Fruit fly (Drosophila melanogaster) whole organism, embryonic: ENCODE results near the gene CG5793.

Experiments used
- Aef1 ChIP-seq: fragments of 200-800 bp; sonication (Bioruptor generic); IDR thresholded peaks from 3 replicates; pipeline ENCODE4 v1.3.6; 2022; ENCODE audit warnings: missing biosample characterization, missing genetic modification characterization
- Antp ChIP-seq: fragments of 200-800 bp; sonication (Bioruptor generic); optimal IDR thresholded peaks from 3 replicates; lab custom pipeline; 2016; ENCODE audit warnings: missing biosample characterization, missing genetic modification characterization
- CG10979 ChIP-seq: fragments of 200-800 bp; sonication (Bioruptor generic); optimal IDR thresholded peaks from 2 replicates; lab custom pipeline; 2018; ENCODE audit warnings: missing biosample characterization, mild to moderate bottlenecking, missing genetic modification characterization, moderate library complexity
- CG12769 ChIP-seq: fragments of 200-800 bp; sonication (Bioruptor generic); optimal IDR thresholded peaks from 2 replicates; lab custom pipeline; 2019; ENCODE audit warnings: missing biosample characterization, mild to moderate bottlenecking, missing genetic modification characterization, moderate library complexity
- CG1602 ChIP-seq: fragments of 200-800 bp; sonication (Bioruptor generic); optimal IDR thresholded peaks from 3 replicates; lab custom pipeline; 2016; ENCODE audit warnings: missing biosample characterization, missing genetic modification characterization
- CG1603 ChIP-seq: fragments of 200-800 bp; sonication (Bioruptor generic); optimal IDR thresholded peaks from 2 replicates; lab custom pipeline; 2019; ENCODE audit warnings: missing biosample characterization, mild to moderate bottlenecking, missing genetic modification characterization, moderate library complexity
- CG18599 ChIP-seq: fragments of 200-800 bp; sonication (Bioruptor generic); optimal IDR thresholded peaks from 3 replicates; lab custom pipeline; 2017; ENCODE audit warnings: missing biosample characterization, missing genetic modification characterization, mild to moderate bottlenecking, moderate library complexity, missing genetic modification reagents
- CG2199 ChIP-seq: fragments of 200-800 bp; sonication (Bioruptor generic); IDR thresholded peaks from 3 replicates; pipeline ENCODE4 v1.3.6; 2022; ENCODE audit warnings: missing biosample characterization, missing genetic modification characterization
- CG32767 ChIP-seq: fragments of 200-800 bp; sonication (Bioruptor generic); IDR thresholded peaks from 2 replicates; pipeline ENCODE4 v1.3.6; 2022; ENCODE audit warnings: missing biosample characterization, missing genetic modification characterization
- CG34376 ChIP-seq: fragments of 200-800 bp; sonication (Bioruptor generic); optimal IDR thresholded peaks from 2 replicates; lab custom pipeline; 2018; ENCODE audit warnings: missing biosample characterization, mild to moderate bottlenecking, missing genetic modification characterization
- CG4360 ChIP-seq: fragments of 200-800 bp; sonication (Bioruptor generic); IDR thresholded peaks from 2 replicates; pipeline ENCODE4 v1.3.6; 2022; ENCODE audit warnings: missing biosample characterization, missing genetic modification characterization
- CG5180 ChIP-seq: fragments of 200-800 bp; sonication (Bioruptor generic); optimal IDR thresholded peaks from 3 replicates; lab custom pipeline; 2017; ENCODE audit warnings: missing biosample characterization, missing genetic modification characterization, mild to moderate bottlenecking, moderate library complexity, missing genetic modification reagents
- CG6765 ChIP-seq: fragments of 200-800 bp; sonication (Bioruptor generic); optimal IDR thresholded peaks from 3 replicates; lab custom pipeline; 2017; ENCODE audit warnings: missing biosample characterization, mild to moderate bottlenecking, missing genetic modification characterization
- CG7357 ChIP-seq: fragments of 200-800 bp; sonication (Bioruptor generic); IDR thresholded peaks from 3 replicates; pipeline ENCODE4 v1.3.6; 2022; ENCODE audit warnings: missing biosample characterization, missing genetic modification characterization
- CG8359 ChIP-seq: fragments of 200-800 bp; sonication (Bioruptor generic); optimal IDR thresholded peaks from 2 replicates; lab custom pipeline; 2017; ENCODE audit warnings: missing biosample characterization, mild to moderate bottlenecking, missing genetic modification characterization, borderline replicate concordance
- CG9215 ChIP-seq: fragments of 200-800 bp; sonication (Bioruptor generic); IDR thresholded peaks from 2 replicates; pipeline ENCODE4 v1.3.6; 2022; ENCODE audit warnings: missing biosample characterization, missing genetic modification characterization
- CG9876 ChIP-seq: fragments of 200-800 bp; sonication (Bioruptor generic); optimal IDR thresholded peaks from 2 replicates; lab custom pipeline; 2016; ENCODE audit warnings: missing biosample characterization, missing genetic modification characterization
- Chrac-16 ChIP-seq: fragments of 200-800 bp; sonication (Bioruptor generic); optimal IDR thresholded peaks from 3 replicates; lab custom pipeline; 2016; ENCODE audit warnings: missing biosample characterization, missing genetic modification characterization
- Deaf1 ChIP-seq: fragments of 200-800 bp; optimal IDR thresholded peaks from 3 replicates; lab custom pipeline; 2019; ENCODE audit warnings: missing biosample characterization, mild to moderate bottlenecking, missing genetic modification characterization, moderate library complexity
- Dp ChIP-seq: fragments of 200-800 bp; sonication (Bioruptor generic); optimal IDR thresholded peaks from 2 replicates; lab custom pipeline; 2018; ENCODE audit warnings: missing biosample characterization, mild to moderate bottlenecking, missing genetic modification characterization, moderate library complexity
- Fer2 ChIP-seq: fragments of 200-800 bp; sonication (Bioruptor generic); optimal IDR thresholded peaks from 2 replicates; lab custom pipeline; 2018; ENCODE audit warnings: missing biosample characterization, mild to moderate bottlenecking, missing genetic modification characterization, moderate library complexity
- GATAe ChIP-seq: fragments of 200-800 bp; sonication (Bioruptor generic); conservative IDR thresholded peaks from 2 replicates; pipeline ENCODE4 v1.3.6; 2022; ENCODE audit warnings: missing biosample characterization, missing genetic modification characterization
- Hey ChIP-seq: fragments of 200-800 bp; sonication (Bioruptor generic); optimal IDR thresholded peaks from 3 replicates; lab custom pipeline; 2018; ENCODE audit warnings: missing biosample characterization, mild to moderate bottlenecking, missing genetic modification characterization
- Lpt ChIP-seq: fragments of >200 bp; optimal IDR thresholded peaks from 2 replicates; lab custom pipeline; 2018; ENCODE audit warnings: missing biosample characterization, missing genetic modification characterization
- MESR4 ChIP-seq: fragments of 200-800 bp; sonication (Bioruptor generic); optimal IDR thresholded peaks from 2 replicates; lab custom pipeline; 2018; ENCODE audit warnings: missing biosample characterization, mild to moderate bottlenecking, missing genetic modification characterization, moderate library complexity
- Pdp1 ChIP-seq, 2 experiments: fragments of 200-800 bp; sonication (Bioruptor generic); optimal IDR thresholded peaks; 3 replicates each; lab custom pipeline; 2016; ENCODE audit warnings: missing biosample characterization in 2 of 2, missing genetic modification characterization in 2 of 2, mild to moderate bottlenecking in 1 of 2, moderate library complexity in 1 of 2
- Vsx1 ChIP-seq: fragments of 200-800 bp; sonication (Bioruptor generic); optimal IDR thresholded peaks from 2 replicates; lab custom pipeline; 2017; ENCODE audit warnings: missing biosample characterization, mild to moderate bottlenecking, missing genetic modification characterization, missing genetic modification reagents
- chinmo ChIP-seq: fragments of 200-800 bp; sonication (Bioruptor generic); IDR thresholded peaks from 4 replicates; pipeline ENCODE4 v1.3.6; 2022; ENCODE audit warnings: missing biosample characterization, missing genetic modification characterization; ENCODE audit not compliant: partially characterized antibody
- corto ChIP-seq: fragments of 200-800 bp; sonication (Bioruptor generic); optimal IDR thresholded peaks from 2 replicates; lab custom pipeline; 2016; ENCODE audit warnings: missing biosample characterization, mild to moderate bottlenecking, missing genetic modification characterization, moderate library complexity
- crol ChIP-seq: fragments of 200-800 bp; sonication (Bioruptor generic); IDR thresholded peaks from 2 replicates; pipeline ENCODE4 v1.3.6; 2022; ENCODE audit warnings: missing biosample characterization, missing genetic modification characterization
- dati ChIP-seq: fragments of 200-800 bp; sonication (Bioruptor generic); IDR thresholded peaks from 2 replicates; pipeline ENCODE4 v1.3.6; 2022; ENCODE audit warnings: missing biosample characterization, missing genetic modification characterization
- fd102C ChIP-seq: fragments of 200-800 bp; sonication (Bioruptor generic); optimal IDR thresholded peaks from 2 replicates; lab custom pipeline; 2018; ENCODE audit warnings: missing biosample characterization, mild to moderate bottlenecking, missing genetic modification characterization, moderate library complexity
- grn ChIP-seq: fragments of 200-800 bp; sonication (Bioruptor generic); optimal IDR thresholded peaks from 3 replicates; lab custom pipeline; 2017; ENCODE audit warnings: missing biosample characterization, missing genetic modification characterization
- lab ChIP-seq: fragments of 200-800 bp; sonication (Bioruptor generic); optimal IDR thresholded peaks from 3 replicates; lab custom pipeline; 2017; ENCODE audit warnings: missing biosample characterization, missing genetic modification characterization, mild to moderate bottlenecking, moderate library complexity, missing genetic modification reagents
- lola ChIP-seq, 3 experiments: fragments of >200 bp in 2 of 3; fragments of 200-800 bp in 1 of 3; sonication (Bioruptor generic) in 1 of 3; optimal IDR thresholded peaks; 2 replicates each; lab custom pipeline; 2017 to 2019; ENCODE audit warnings: missing biosample characterization in 3 of 3, missing genetic modification characterization in 3 of 3, mild to moderate bottlenecking in 1 of 3, moderate library complexity in 1 of 3
- mirr ChIP-seq: fragments of 200-800 bp; sonication (Bioruptor generic); optimal IDR thresholded peaks from 3 replicates; lab custom pipeline; 2018; ENCODE audit warnings: missing biosample characterization, mild to moderate bottlenecking, missing genetic modification characterization
- mld ChIP-seq: fragments of 200-800 bp; sonication (Bioruptor generic); IDR thresholded peaks from 3 replicates; pipeline ENCODE4 v1.3.6; 2022; ENCODE audit warnings: missing biosample characterization, missing genetic modification characterization; ENCODE audit not compliant: partially characterized antibody
- odd ChIP-seq: fragments of 200-800 bp; sonication (Bioruptor generic); optimal IDR thresholded peaks from 2 replicates; lab custom pipeline; 2017; ENCODE audit warnings: missing biosample characterization, mild to moderate bottlenecking, missing genetic modification characterization
- otp ChIP-seq: fragments of 200-800 bp; sonication (Bioruptor generic); IDR thresholded peaks from 3 replicates; pipeline ENCODE4, ENCODE4 v1.3.6; 2022; ENCODE audit warnings: missing biosample characterization, missing genetic modification characterization
- pan ChIP-seq, 4 experiments: fragments of >200 bp in 3 of 4; fragments of 200-800 bp in 1 of 4; sonication (Bioruptor generic) in 1 of 4; optimal IDR thresholded peaks in 3 of 4; IDR thresholded peaks in 1 of 4; 2 replicates each; pipeline versions ENCODE4 v1.3.6 to Lab custom; 2017 to 2022; ENCODE audit warnings: missing biosample characterization in 2 of 4, missing genetic modification characterization in 2 of 4, mixed read lengths in 1 of 4
- rib ChIP-seq: fragments of 200-800 bp; sonication (Bioruptor generic); IDR thresholded peaks from 2 replicates; pipeline ENCODE4 v1.3.6; 2022; ENCODE audit warnings: missing biosample characterization, missing genetic modification characterization
- sc ChIP-seq, 3 experiments: fragments of >200 bp in 2 of 3; fragments of 200-800 bp in 1 of 3; sonication (Bioruptor generic) in 1 of 3; optimal IDR thresholded peaks; 2 replicates in 2 of 3; 3 replicates in 1 of 3; lab custom pipeline; 2017; ENCODE audit warnings: mild to moderate bottlenecking in 1 of 3, missing biosample characterization in 1 of 3, missing genetic modification characterization in 1 of 3, missing genetic modification reagents in 1 of 3
- sob ChIP-seq: fragments of 200-800 bp; sonication (Bioruptor generic); IDR thresholded peaks from 2 replicates; pipeline ENCODE4 v1.3.6; 2022; ENCODE audit warnings: missing biosample characterization, missing genetic modification characterization
- unc-4 ChIP-seq: fragments of 200-800 bp; sonication (Bioruptor generic); IDR thresholded peaks from 2 replicates; pipeline ENCODE4 v1.3.6; 2022; ENCODE audit warnings: missing biosample characterization, missing genetic modification characterization; ENCODE audit not compliant: partially characterized antibody
- wek ChIP-seq: fragments of 200-800 bp; sonication (Bioruptor generic); optimal IDR thresholded peaks from 3 replicates; lab custom pipeline; 2018; ENCODE audit warnings: missing biosample characterization, mild to moderate bottlenecking, missing genetic modification characterization, moderate library complexity
- zen2 ChIP-seq: fragments of 200-800 bp; sonication (Bioruptor generic); IDR thresholded peaks from 3 replicates; pipeline ENCODE4 v1.3.6; 2022; ENCODE audit warnings: missing biosample characterization, missing genetic modification characterization; ENCODE audit not compliant: partially characterized antibody

Gene CG5793

dm6 chr3R:21080876-21081586 lies 46.3 kb upstream of the CG5793 start, which contains the start of gene HHEX (continued):
- 0 out of 2 replicates have a peak, but pooled peaks have one; percentile 14 for TF ChIP-seq CG32767 (GFP tag; lab: Robert Waterston, UW)
- TF ChIP-seq mld (GFP tag; lab: Robert Waterston, UW): no peak
- TF ChIP-seq zen2 (GFP tag; lab: Robert Waterston, UW): no peak
- peak; percentile 95 for TF ChIP-seq lab
- no peak for TF ChIP-seq MESR4 (GFP tag; lab: Kevin White, UChicago)
- TF ChIP-seq Aef1: peak; percentile 59; the same call in 2 of the 3 replicates
- no peak for TF ChIP-seq otp
- peak; percentile 83 for TF ChIP-seq CG34376 (GFP tag; lab: Kevin White, UChicago)
- no peak for TF ChIP-seq pan (optimal IDR thresholded peaks at IDR 0.05; lab: Kevin White, UChicago)
- TF ChIP-seq pan (GFP tag; optimal IDR thresholded peaks at IDR 0.05 in 1 of 2, IDR thresholded peaks at IDR 0.05 in 1 of 2): peak in 1 of 2 experiments; percentile 82
- TF ChIP-seq odd: peak; percentile 46
- peak; percentile 74 for TF ChIP-seq grn (GFP tag; lab: Kevin White, UChicago)
- TF ChIP-seq crol (GFP tag; lab: Robert Waterston, UW): peak; percentile 90
- no peak for TF ChIP-seq wek (GFP tag; lab: Kevin White, UChicago)
- TF ChIP-seq CG7357: no peak
- peak in 1 of 2 experiments; percentile 59 for TF ChIP-seq Pdp1 (GFP tag; optimal IDR thresholded peaks at IDR 0.05; lab: Kevin White, UChicago)
- TF ChIP-seq CG9876 (GFP tag; lab: Kevin White, UChicago): no peak
- TF ChIP-seq CG8359 (GFP tag; lab: Kevin White, UChicago): no peak
- no peak for TF ChIP-seq Dp (GFP tag; lab: Kevin White, UChicago)
- TF ChIP-seq fd102C (GFP tag; lab: Kevin White, UChicago): no peak
- TF ChIP-seq CG1603 (tag; lab: Kevin White, UChicago): no peak
- no peak for TF ChIP-seq sc (optimal IDR thresholded peaks at IDR 0.05; lab: Kevin White, UChicago)
- no peak for TF ChIP-seq sc (GFP tag; optimal IDR thresholded peaks at IDR 0.05; lab: Kevin White, UChicago)
- no peak for TF ChIP-seq CG2199
- TF ChIP-seq Deaf1 (tag; lab: Kevin White, UChicago): peak; percentile 44
- no peak for TF ChIP-seq lola (GFP tag; optimal IDR thresholded peaks at IDR 0.05; lab: Kevin White, UChicago)
- TF ChIP-seq CG6765: no peak
- TF ChIP-seq CG4360 (GFP tag; lab: Robert Waterston, UW): peak; percentile 34; the same call in 1 of the 2 replicates
- TF ChIP-seq Hey (tag; lab: Kevin White, UChicago): peak; percentile 92
- 0 out of 2 replicates have a peak, but pooled peaks have one; percentile 19 for TF ChIP-seq sob
- TF ChIP-seq mirr (GFP tag; lab: Kevin White, UChicago): peak; percentile 87
- no peak for TF ChIP-seq Lpt (GFP tag; lab: Kevin White, UChicago)
- TF ChIP-seq CG5180 (GFP tag; lab: Kevin White, UChicago): peak; percentile 66
- no peak for TF ChIP-seq CG1602
- TF ChIP-seq CG9215 (GFP tag; lab: Robert Waterston, UW): no peak
- TF ChIP-seq CG10979 (tag; lab: Kevin White, UChicago): no peak
- TF ChIP-seq rib (GFP tag; lab: Robert Waterston, UW): 0 out of 2 replicates have a peak, but pooled peaks have one; percentile 10
- TF ChIP-seq chinmo: 0 out of 4 replicates have a peak, but pooled peaks have one; percentile 43
- TF ChIP-seq CG12769: peak; percentile 70
- peak; percentile 50 for TF ChIP-seq CG18599 (GFP tag; lab: Kevin White, UChicago)
- TF ChIP-seq Vsx1 (GFP tag; lab: Kevin White, UChicago): peak; percentile 95
- TF ChIP-seq GATAe: peak; percentile 91
- TF ChIP-seq unc-4 (GFP tag; lab: Robert Waterston, UW): no peak
- TF ChIP-seq Chrac-16 (GFP tag; lab: Kevin White, UChicago): no peak
- no peak for TF ChIP-seq corto (GFP tag; lab: Kevin White, UChicago)
- TF ChIP-seq Antp (GFP tag; lab: Kevin White, UChicago): no peak
- no peak for TF ChIP-seq Fer2 (tag; lab: Kevin White, UChicago)
- TF ChIP-seq dati: no peak
